Fruit fly (Drosophila melanogaster) whole organism: ENCODE measurements around the gene CG14435.

Experiments
- CG8478 ChIP-seq: fragments of >200 bp; optimal IDR thresholded peaks from 2 replicates; lab custom pipeline; 2018; ENCODE audit warnings: inconsistent platforms
- Dll ChIP-seq: fragments of >200 bp; optimal IDR thresholded peaks from 2 replicates; lab custom pipeline; 2017
- EcR ChIP-seq, 2 experiments: fragments of >200 bp; optimal IDR thresholded peaks; 2 replicates each; lab custom pipeline; 2017; ENCODE audit warnings: missing biosample characterization in 2 of 2, missing genetic modification characterization in 2 of 2, missing genetic modification reagents in 2 of 2
- pan ChIP-seq: fragments of >200 bp; optimal IDR thresholded peaks from 2 replicates; lab custom pipeline; 2017
- psq ChIP-seq: fragments of >200 bp; optimal IDR thresholded peaks from 2 replicates; lab custom pipeline; 2017
- usp ChIP-seq: fragments of >200 bp; optimal IDR thresholded peaks from 2 replicates; lab custom pipeline; 2017; ENCODE audit warnings: missing biosample characterization, missing genetic modification characterization, mixed read lengths

Gene CG14435

dm6 chrX:6843841-6844440 is at the start of gene CG14435, which contains the start of gene Tmf:
Gene CG14435 (minus strand): TSS chrX:6843921.
Gene Tmf (plus strand): TSS chrX:6844341.
- TF ChIP-seq usp (GFP tag; lab: Kevin White, UChicago) (no peak), CG8478 (lab: Kevin White, UChicago) (no peak), psq (no peak), pan (no peak), Dll (lab: Kevin White, UChicago) (no peak), EcR (GFP tag; optimal IDR thresholded peaks at IDR 0.05; lab: Kevin White, UChicago) (no peak)

dm6 chrX:6876343-6876742 is 32.6 kb upstream of the CG14435 start:
- TF ChIP-seq EcR (GFP tag; optimal IDR thresholded peaks at IDR 0.05; lab: Kevin White, UChicago): no peak
- TF ChIP-seq CG8478 (lab: Kevin White, UChicago): no peak
- TF ChIP-seq usp (GFP tag; lab: Kevin White, UChicago): no peak
- TF ChIP-seq pan: no peak
- no peak for TF ChIP-seq Dll (lab: Kevin White, UChicago)
- TF ChIP-seq psq: no peak

DNA sequence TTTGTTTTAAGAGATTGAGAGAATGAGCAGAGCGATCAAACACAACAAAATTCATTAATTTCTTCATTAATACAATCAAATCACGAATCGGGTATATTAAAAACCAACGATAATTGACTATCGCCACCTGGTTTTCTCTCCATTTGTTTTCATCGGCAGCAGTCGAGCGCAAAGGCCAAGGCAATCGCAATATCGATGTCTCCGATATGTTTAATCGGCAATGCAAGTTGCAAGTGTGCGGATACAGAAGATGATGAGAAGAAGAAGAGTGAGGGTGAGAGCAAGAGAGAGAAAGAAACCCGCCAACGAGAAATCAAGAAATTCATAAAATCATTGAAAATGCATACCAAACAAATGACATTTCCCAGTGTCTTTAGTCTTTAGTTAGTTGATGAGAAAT is 32.1 kb upstream of the CG14435 start:
- TF ChIP-seq usp (GFP tag; lab: Kevin White, UChicago): no peak
- no peak for TF ChIP-seq pan
- TF ChIP-seq CG8478 (lab: Kevin White, UChicago): no peak
- TF ChIP-seq Dll (lab: Kevin White, UChicago): no peak
- no peak for TF ChIP-seq EcR (GFP tag; optimal IDR thresholded peaks at IDR 0.05; lab: Kevin White, UChicago)
- no peak for TF ChIP-seq psq

DNA sequence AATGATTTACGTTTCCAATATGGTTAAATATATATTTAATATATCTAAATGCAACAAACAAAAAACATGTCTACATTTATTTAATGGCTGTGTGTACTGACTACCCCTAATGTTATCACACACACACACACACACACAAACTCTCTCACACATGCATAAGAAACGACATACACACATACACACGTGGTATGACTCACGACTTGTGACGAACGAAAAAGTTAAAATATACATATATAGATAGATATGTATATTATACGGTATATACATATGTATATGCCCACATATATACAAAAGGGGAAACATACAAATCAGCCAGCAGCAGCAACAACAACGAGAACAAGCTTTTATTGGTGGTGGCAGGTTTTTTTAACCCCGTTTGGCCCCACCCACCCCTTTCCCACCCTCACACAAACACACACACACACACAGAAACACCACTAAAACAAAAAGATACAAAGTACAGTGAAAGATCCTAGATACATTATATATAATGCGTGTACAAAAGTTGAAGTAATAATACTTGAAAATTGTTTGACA is 31.3 kb upstream of the CG14435 start:
- TF ChIP-seq CG8478 (lab: Kevin White, UChicago) (no peak), psq (no peak), pan (no peak), Dll (lab: Kevin White, UChicago) (no peak), EcR (GFP tag; optimal IDR thresholded peaks at IDR 0.05; lab: Kevin White, UChicago) (no peak), usp (GFP tag; lab: Kevin White, UChicago) (no peak)

DNA sequence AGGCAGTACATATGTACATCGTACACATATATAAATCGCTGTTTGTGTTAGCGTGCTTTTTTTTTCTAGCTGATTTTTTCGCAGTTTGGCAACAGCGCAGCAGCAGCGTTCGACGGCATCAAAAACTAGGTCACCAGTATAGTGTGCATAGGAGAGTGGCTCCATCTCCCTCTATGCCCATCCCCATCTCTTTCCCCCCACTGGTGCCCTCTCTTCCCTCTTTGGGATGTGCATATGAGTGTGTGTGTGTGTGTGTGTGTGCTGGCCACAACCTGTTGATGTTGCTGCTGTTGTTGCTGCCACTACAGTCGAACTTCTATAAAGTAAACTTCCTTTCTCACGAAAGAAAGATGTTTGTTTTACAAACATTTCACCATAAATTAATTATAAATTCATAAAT is 28.0 kb upstream of the CG14435 start:
- no peak for TF ChIP-seq EcR (GFP tag; optimal IDR thresholded peaks at IDR 0.05; lab: Kevin White, UChicago)
- no peak for TF ChIP-seq CG8478 (lab: Kevin White, UChicago)
- TF ChIP-seq usp (GFP tag; lab: Kevin White, UChicago): no peak
- no peak for TF ChIP-seq Dll (lab: Kevin White, UChicago)
- no peak for TF ChIP-seq psq
- TF ChIP-seq pan: no peak

- no peak for TF ChIP-seq pan
- no peak for TF ChIP-seq Dll (lab: Kevin White, UChicago)
- no peak for TF ChIP-seq usp (GFP tag; lab: Kevin White, UChicago)
These were observed 26.2 kb upstream of the CG14435 start for dm6 chrX:6869770-6870404.

DNA sequence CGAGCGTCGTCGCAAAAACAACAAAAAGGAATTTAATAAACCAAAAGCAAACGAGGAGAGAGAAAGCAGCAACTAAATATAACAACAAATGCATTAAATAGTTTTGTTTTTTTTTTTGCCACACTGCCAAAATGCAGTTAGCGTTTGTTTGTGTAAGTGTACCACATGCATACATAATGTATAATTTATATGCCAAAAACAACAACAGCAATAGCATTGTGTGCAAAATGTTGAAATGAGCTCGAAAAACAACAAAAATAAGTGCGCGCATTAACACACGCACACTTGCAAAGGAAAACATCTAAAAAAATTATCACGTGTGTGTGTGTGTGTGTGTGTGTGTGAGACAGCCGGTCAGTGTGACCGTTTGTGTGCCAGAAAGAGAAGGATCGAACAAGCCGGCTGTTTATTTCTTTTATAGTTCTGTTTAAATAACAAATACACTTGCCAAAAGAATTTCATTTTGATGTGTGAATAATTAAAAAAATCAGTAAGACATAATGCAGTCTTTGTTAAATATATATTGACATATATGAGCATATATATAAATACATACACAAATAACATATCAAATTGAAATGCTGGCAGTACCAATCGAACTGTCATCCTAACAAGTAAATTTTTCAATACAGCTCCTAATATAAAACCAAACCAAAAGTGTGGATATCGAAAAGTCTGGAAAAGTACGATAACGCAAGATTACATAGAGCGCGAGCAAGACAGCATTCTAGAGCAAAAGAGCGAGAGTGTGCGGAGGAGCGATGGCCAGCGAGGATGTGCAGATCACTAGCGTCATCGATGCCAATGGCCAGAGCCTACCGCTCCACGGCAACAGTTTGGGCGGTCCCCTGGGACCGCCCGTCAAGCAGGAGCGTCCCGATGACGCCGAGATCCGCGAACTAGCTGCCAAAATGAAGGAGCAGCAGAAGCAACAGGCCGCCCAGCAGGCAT is 25.2 kb upstream of the CG14435 start:
- TF ChIP-seq psq (no peak), Dll (lab: Kevin White, UChicago) (no peak), CG8478 (lab: Kevin White, UChicago) (no peak)

DNA sequence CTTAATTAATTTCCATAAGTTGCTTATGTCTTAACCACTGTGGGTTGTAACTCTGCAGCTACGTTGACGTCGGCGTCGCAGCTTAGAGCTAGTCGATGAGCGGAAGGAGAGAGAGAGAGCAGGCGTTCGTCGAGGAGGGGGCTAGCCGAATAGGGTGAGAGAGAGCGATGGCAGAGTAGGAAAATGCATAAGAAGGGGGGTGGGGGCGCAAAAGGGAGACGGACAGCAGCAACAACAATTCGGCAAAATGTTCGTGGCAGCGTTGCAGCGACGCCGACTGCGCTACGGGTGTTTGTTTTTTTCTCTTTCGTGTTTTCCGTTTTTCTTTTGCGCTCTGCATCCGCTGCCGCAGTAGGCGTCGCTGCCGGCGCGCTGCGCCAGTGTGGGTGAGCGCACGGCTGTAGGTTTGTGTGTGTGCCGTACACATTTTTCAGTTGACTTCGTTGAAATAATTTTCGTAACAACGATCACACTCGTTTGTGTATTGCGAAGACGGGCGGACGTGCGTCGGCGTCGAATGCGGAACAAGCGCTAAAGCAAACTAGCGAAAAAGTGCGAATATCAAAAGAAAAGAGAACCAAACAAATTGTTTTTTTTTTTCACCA is 24.4 kb upstream of the CG14435 start:
- TF ChIP-seq EcR (GFP tag; optimal IDR thresholded peaks at IDR 0.05; lab: Kevin White, UChicago) (no peak), Dll (lab: Kevin White, UChicago) (peak; percentile 30)

dm6 chrX:6867175-6868023 is 23.7 kb upstream of the CG14435 start, which contains the start of gene CG14434:
Gene CG14434 (minus strand): TSS chrX:6867194.
- TF ChIP-seq usp (GFP tag; lab: Kevin White, UChicago): no peak
- TF ChIP-seq CG8478 (lab: Kevin White, UChicago): no peak
- TF ChIP-seq psq: no peak
- no peak for TF ChIP-seq EcR (GFP tag; optimal IDR thresholded peaks at IDR 0.05; lab: Kevin White, UChicago)
- TF ChIP-seq Dll (lab: Kevin White, UChicago): no peak
- TF ChIP-seq pan: no peak

DNA sequence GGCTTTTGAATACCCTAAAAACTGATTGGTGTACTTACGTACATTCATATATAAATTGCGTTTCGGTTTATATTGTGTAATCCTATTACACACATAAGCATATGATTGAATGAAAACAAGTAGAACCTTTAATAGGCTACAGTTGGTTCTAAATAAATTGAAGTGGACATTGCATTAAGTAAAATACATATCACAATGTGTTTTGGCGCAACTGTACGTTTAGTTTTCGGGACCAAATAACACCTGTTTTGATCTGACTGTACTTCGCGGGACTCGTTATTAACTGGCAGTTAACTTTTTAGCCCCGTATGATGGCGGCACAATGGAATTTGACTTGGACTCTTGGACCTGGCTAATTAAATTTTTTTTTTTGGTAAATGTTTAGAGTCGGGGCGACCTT is 23.0 kb upstream of the CG14435 start:
- TF ChIP-seq usp (GFP tag; lab: Kevin White, UChicago): no peak
- TF ChIP-seq Dll (lab: Kevin White, UChicago): no peak
- no peak for TF ChIP-seq EcR (GFP tag; optimal IDR thresholded peaks at IDR 0.05; lab: Kevin White, UChicago)
- no peak for TF ChIP-seq CG8478 (lab: Kevin White, UChicago)
- no peak for TF ChIP-seq pan
- TF ChIP-seq psq: no peak

dm6 chrX:6866040-6866439 is 22.3 kb upstream of the CG14435 start:
- no peak for TF ChIP-seq Dll (lab: Kevin White, UChicago)
- TF ChIP-seq EcR (GFP tag; optimal IDR thresholded peaks at IDR 0.05; lab: Kevin White, UChicago): no peak
- TF ChIP-seq pan: no peak
- TF ChIP-seq psq: no peak
- no peak for TF ChIP-seq usp (GFP tag; lab: Kevin White, UChicago)
- no peak for TF ChIP-seq CG8478 (lab: Kevin White, UChicago)
